Fruit fly (Drosophila melanogaster) whole organism, wandering third instar larva: ENCODE results near the gene BthD.

ENCODE experiments used
- Abd-B ChIP-seq: fragments of >200 bp; optimal IDR thresholded peaks from 2 replicates; lab custom pipeline; 2017; ENCODE audit warnings: missing biosample characterization, missing genetic modification characterization
- CG32264 ChIP-seq: fragments of 200-800 bp; sonication (Bioruptor generic); optimal IDR thresholded peaks from 2 replicates; lab custom pipeline; 2016; ENCODE audit warnings: missing biosample characterization, missing genetic modification characterization
- CG9705 ChIP-seq: fragments of 200-800 bp; sonication (Bioruptor generic); optimal IDR thresholded peaks from 2 replicates; lab custom pipeline; 2018; ENCODE audit warnings: missing biosample characterization, mild to moderate bottlenecking, missing genetic modification characterization
- CrebA ChIP-seq: fragments of 200-800 bp; sonication (Bioruptor generic); optimal IDR thresholded peaks from 2 replicates; lab custom pipeline; 2016; ENCODE audit warnings: missing biosample characterization, mild to moderate bottlenecking, missing genetic modification characterization, borderline replicate concordance
- Dfd ChIP-seq: fragments of >200 bp; optimal IDR thresholded peaks from 2 replicates; lab custom pipeline; 2017; ENCODE audit warnings: missing biosample characterization, missing genetic modification characterization
- Dif ChIP-seq: fragments of 200-275, 200-300 bp; sonication (Bioruptor generic); optimal IDR thresholded peaks from 2 replicates; lab custom pipeline; 2018; ENCODE audit warnings: missing biosample characterization, missing genetic modification characterization; ENCODE audit not compliant: partially characterized antibody
- GATAd ChIP-seq: sonication (Bioruptor generic); optimal IDR thresholded peaks from 2 replicates; lab custom pipeline; 2016; ENCODE audit warnings: missing biosample characterization, missing genetic modification characterization
- HLH106 ChIP-seq: fragments of 200-800 bp; optimal IDR thresholded peaks from 3 replicates; lab custom pipeline; 2019; ENCODE audit warnings: missing biosample characterization, mild to moderate bottlenecking, missing genetic modification characterization, moderate library complexity
- Hnf4 ChIP-seq: fragments of 200-800 bp; sonication (Bioruptor generic); optimal IDR thresholded peaks from 2 replicates; lab custom pipeline; 2016; ENCODE audit warnings: missing biosample characterization, mild to moderate bottlenecking, missing genetic modification characterization
- Hr78 ChIP-seq: fragments of >200 bp; optimal IDR thresholded peaks from 2 replicates; lab custom pipeline; 2017; ENCODE audit warnings: missing biosample characterization, missing genetic modification characterization
- Hr83 ChIP-seq: fragments of 200-300 bp; sonication (Bioruptor generic); optimal IDR thresholded peaks from 2 replicates; lab custom pipeline; 2016; ENCODE audit warnings: missing biosample characterization, mild to moderate bottlenecking, missing genetic modification characterization, moderate library complexity; ENCODE audit not compliant: poor library complexity, severe bottlenecking
- Jra ChIP-seq: sonication (Bioruptor generic); optimal IDR thresholded peaks from 2 replicates; lab custom pipeline; 2016; ENCODE audit warnings: missing biosample characterization, missing genetic modification characterization
- Mio ChIP-seq: sonication (Bioruptor generic); optimal IDR thresholded peaks from 2 replicates; lab custom pipeline; 2016; ENCODE audit warnings: missing biosample characterization, missing genetic modification characterization
- Myc ChIP-seq: fragments of >200 bp; optimal IDR thresholded peaks from 2 replicates; lab custom pipeline; 2017
- N ChIP-seq: fragments of >200 bp; optimal IDR thresholded peaks from 2 replicates; lab custom pipeline; 2018; ENCODE audit warnings: missing biosample characterization, missing external identifiers, missing genetic modification characterization
- OdsH ChIP-seq: fragments of 200-800 bp; sonication (Bioruptor generic); optimal IDR thresholded peaks from 2 replicates; lab custom pipeline; 2016; ENCODE audit warnings: missing biosample characterization, mild to moderate bottlenecking, missing genetic modification characterization
- Rel ChIP-seq, 2 experiments: fragments of 200-800 bp; sonication (Bioruptor generic) in 1 of 2; optimal IDR thresholded peaks; 2 replicates in 1 of 2; 3 replicates in 1 of 2; lab custom pipeline; 2016 to 2019; ENCODE audit warnings: mild to moderate bottlenecking in 2 of 2, missing biosample characterization in 2 of 2, missing genetic modification characterization in 2 of 2, moderate library complexity in 1 of 2
- Sp1 ChIP-seq: fragments of 200-800 bp; sonication (Bioruptor generic); optimal IDR thresholded peaks from 3 replicates; lab custom pipeline; 2019; ENCODE audit warnings: missing biosample characterization, mild to moderate bottlenecking, missing genetic modification characterization, moderate library complexity
- Vsx2 ChIP-seq: fragments of 200-300, 225-300 bp; sonication (Bioruptor generic); optimal IDR thresholded peaks from 2 replicates; lab custom pipeline; 2018; ENCODE audit warnings: missing biosample characterization, missing genetic modification characterization; ENCODE audit not compliant: partially characterized antibody
- br ChIP-seq: fragments of 200-800 bp; sonication (Bioruptor generic); optimal IDR thresholded peaks from 2 replicates; lab custom pipeline; 2016; ENCODE audit warnings: missing biosample characterization, missing genetic modification characterization
- brk ChIP-seq: fragments of 200-800 bp; sonication (Bioruptor generic); optimal IDR thresholded peaks from 2 replicates; lab custom pipeline; 2016; ENCODE audit warnings: missing biosample characterization, mild to moderate bottlenecking, missing genetic modification characterization
- dl ChIP-seq, 2 experiments: fragments of 175-275, 200-275 bp in 1 of 2; fragments of 200-275 bp in 1 of 2; sonication (Bioruptor generic); optimal IDR thresholded peaks; lab custom pipeline; 2018; ENCODE audit warnings: mild to moderate bottlenecking in 2 of 2, missing biosample characterization in 2 of 2, missing genetic modification characterization in 2 of 2, moderate library complexity in 2 of 2; ENCODE audit not compliant: partially characterized antibody in 2 of 2, insufficient read depth in 1 of 2
- dmrt93B ChIP-seq: fragments of 200-800 bp; sonication (Bioruptor generic); optimal IDR thresholded peaks from 2 replicates; lab custom pipeline; 2018; ENCODE audit warnings: missing biosample characterization, mild to moderate bottlenecking, missing genetic modification characterization
- dsf ChIP-seq: sonication (Bioruptor generic); optimal IDR thresholded peaks from 2 replicates; lab custom pipeline; 2016; ENCODE audit warnings: missing biosample characterization, missing genetic modification characterization, borderline replicate concordance
- ey ChIP-seq: fragments of 200-800 bp; sonication (Bioruptor generic); optimal IDR thresholded peaks from 2 replicates; lab custom pipeline; 2016; ENCODE audit warnings: missing biosample characterization, missing genetic modification characterization
- foxo ChIP-seq, 2 experiments: fragments of 200-800 bp; sonication (Bioruptor generic); optimal IDR thresholded peaks; 2 replicates in 1 of 2; 3 replicates in 1 of 2; lab custom pipeline; 2016 to 2017; ENCODE audit warnings: missing biosample characterization in 2 of 2, missing genetic modification characterization in 2 of 2
- fru ChIP-seq: fragments of 200-800 bp; sonication (Bioruptor generic); optimal IDR thresholded peaks from 3 replicates; lab custom pipeline; 2016; ENCODE audit warnings: missing biosample characterization, mild to moderate bottlenecking, missing genetic modification characterization
- h ChIP-seq: fragments of 200-800 bp; sonication (Bioruptor generic); optimal IDR thresholded peaks from 3 replicates; lab custom pipeline; 2016; ENCODE audit warnings: missing biosample characterization, mild to moderate bottlenecking, missing genetic modification characterization
- jim ChIP-seq: fragments of 175-275, 200-325 bp; sonication (Bioruptor generic); optimal IDR thresholded peaks from 2 replicates; lab custom pipeline; 2016; ENCODE audit warnings: missing biosample characterization, mild to moderate bottlenecking, missing genetic modification characterization
- lola ChIP-seq: fragments of >200 bp; optimal IDR thresholded peaks from 2 replicates; lab custom pipeline; 2017; ENCODE audit warnings: missing biosample characterization, missing genetic modification characterization
- pan ChIP-seq: fragments of >200 bp; optimal IDR thresholded peaks from 2 replicates; lab custom pipeline; 2017
- psq ChIP-seq: fragments of 200-800 bp; sonication (Bioruptor generic); optimal IDR thresholded peaks from 3 replicates; lab custom pipeline; 2017; ENCODE audit warnings: missing biosample characterization, mild to moderate bottlenecking, missing genetic modification characterization, moderate library complexity
- rgr ChIP-seq: fragments of 200-800 bp; sonication (Bioruptor generic); optimal IDR thresholded peaks from 3 replicates; lab custom pipeline; 2016; ENCODE audit warnings: missing biosample characterization, mild to moderate bottlenecking, missing genetic modification characterization
- sage ChIP-seq: fragments of 200-800 bp; sonication (Bioruptor generic); optimal IDR thresholded peaks from 2 replicates; lab custom pipeline; 2016; ENCODE audit warnings: missing biosample characterization, mild to moderate bottlenecking, missing genetic modification characterization
- sv ChIP-seq: fragments of 200-800 bp; sonication (Bioruptor generic); optimal IDR thresholded peaks from 3 replicates; lab custom pipeline; 2016; ENCODE audit warnings: missing biosample characterization, missing genetic modification characterization
- tai ChIP-seq: sonication (Bioruptor generic); optimal IDR thresholded peaks from 2 replicates; lab custom pipeline; 2016; ENCODE audit warnings: missing biosample characterization, missing genetic modification characterization
- usp ChIP-seq: fragments of >200 bp; optimal IDR thresholded peaks from 2 replicates; lab custom pipeline; 2017; ENCODE audit warnings: missing biosample characterization, missing genetic modification characterization
- woc ChIP-seq: sonication (Bioruptor generic); optimal IDR thresholded peaks from 2 replicates; lab custom pipeline; 2016; ENCODE audit warnings: missing biosample characterization, mild to moderate bottlenecking, missing genetic modification characterization

The BthD gene

dm6 chrX:13611884-13612283 lies at the start of gene BthD, which contains the start of gene Ndc80:
BthD (plus strand) TSS chrX:13612131.
Ndc80 (minus strand) TSS chrX:13612062.
- TF ChIP-seq Hr83 (GFP tag; lab: Kevin White, UChicago) (no peak), lola (GFP tag; lab: Kevin White, UChicago) (no peak)

dm6 chrX:13563042-13563441 lies 48.9 kb upstream of the BthD start:
- TF ChIP-seq tai (GFP tag; lab: Kevin White, UChicago): no peak
- no peak for TF ChIP-seq br (GFP tag; lab: Kevin White, UChicago)
- no peak for TF ChIP-seq Hr78
- no peak for TF ChIP-seq GATAd (GFP tag; lab: Kevin White, UChicago)

- TF ChIP-seq dsf: no peak
- TF ChIP-seq brk (GFP tag; lab: Kevin White, UChicago): no peak
- no peak for TF ChIP-seq dl (GFP tag; optimal IDR thresholded peaks at IDR 0.05; lab: Kevin White, UChicago; ENCODE audit: insufficient read depth in 1 of 2, partially characterized antibody in 2 of 2)
- TF ChIP-seq Hr83 (GFP tag; lab: Kevin White, UChicago): peak; percentile 9
- TF ChIP-seq woc (GFP tag; lab: Kevin White, UChicago): no peak
- no peak for TF ChIP-seq GATAd (GFP tag; lab: Kevin White, UChicago)
- TF ChIP-seq Jra (GFP tag; lab: Kevin White, UChicago): peak; percentile 1
- peak; percentile 41 for TF ChIP-seq psq
- peak; percentile 43 for TF ChIP-seq HLH106 (tag; lab: Kevin White, UChicago)
- peak; percentile 54 for TF ChIP-seq h
- no peak for TF ChIP-seq dmrt93B (GFP tag; lab: Kevin White, UChicago)
- peak; percentile 48 for TF ChIP-seq Hnf4
- TF ChIP-seq Hr78: no peak
- TF ChIP-seq sage (GFP tag; lab: Kevin White, UChicago): no peak
- peak; percentile 44 for TF ChIP-seq Dif
- TF ChIP-seq sv (GFP tag; lab: Kevin White, UChicago): peak; percentile 24
- TF ChIP-seq foxo (GFP tag; optimal IDR thresholded peaks at IDR 0.05; lab: Kevin White, UChicago): peak in 1 of 2 experiments; percentile 71
- peak; percentile 53 for TF ChIP-seq OdsH (GFP tag; lab: Kevin White, UChicago)
- TF ChIP-seq CG32264 (GFP tag; lab: Kevin White, UChicago): no peak
- TF ChIP-seq usp (GFP tag; lab: Kevin White, UChicago): no peak
- TF ChIP-seq Myc: peak; percentile 71
- TF ChIP-seq pan (lab: Kevin White, UChicago): no peak
- TF ChIP-seq ey (GFP tag; lab: Kevin White, UChicago): peak; percentile 28
- TF ChIP-seq jim (GFP tag; lab: Kevin White, UChicago): no peak
- peak; percentile 40 for TF ChIP-seq fru (GFP tag; lab: Kevin White, UChicago)
- peak; percentile 35 for TF ChIP-seq br (GFP tag; lab: Kevin White, UChicago)
- TF ChIP-seq Sp1 (GFP tag; lab: Kevin White, UChicago): peak; percentile 49
- no peak for TF ChIP-seq N
- TF ChIP-seq lola (GFP tag; lab: Kevin White, UChicago): no peak
- no peak for TF ChIP-seq Abd-B
- no peak for TF ChIP-seq Vsx2
- no peak for TF ChIP-seq Rel (GFP tag; optimal IDR thresholded peaks at IDR 0.05; lab: Kevin White, UChicago)
- peak; percentile 50 for TF ChIP-seq Rel (tag; optimal IDR thresholded peaks at IDR 0.05; lab: Kevin White, UChicago)
- TF ChIP-seq Mio (GFP tag; lab: Kevin White, UChicago): no peak
- TF ChIP-seq CrebA (GFP tag; lab: Kevin White, UChicago): no peak
- TF ChIP-seq CG9705 (GFP tag; lab: Kevin White, UChicago): peak; percentile 22
- TF ChIP-seq tai (GFP tag; lab: Kevin White, UChicago): peak; percentile 47
- no peak for TF ChIP-seq Dfd (GFP tag; lab: Kevin White, UChicago)
- peak; percentile 46 for TF ChIP-seq rgr (GFP tag; lab: Kevin White, UChicago)
Measured at dm6 chrX:13563483-13564443, 48.2 kb upstream of the BthD start, which contains the start of the genes CG46311 and Tpst. CG46311 (plus strand) TSS chrX:13563823. Tpst (plus strand) TSS chrX:13563823.
